Fruit fly (Drosophila melanogaster): Measurements from ENCODE around the gene Cchl.

DNA sequence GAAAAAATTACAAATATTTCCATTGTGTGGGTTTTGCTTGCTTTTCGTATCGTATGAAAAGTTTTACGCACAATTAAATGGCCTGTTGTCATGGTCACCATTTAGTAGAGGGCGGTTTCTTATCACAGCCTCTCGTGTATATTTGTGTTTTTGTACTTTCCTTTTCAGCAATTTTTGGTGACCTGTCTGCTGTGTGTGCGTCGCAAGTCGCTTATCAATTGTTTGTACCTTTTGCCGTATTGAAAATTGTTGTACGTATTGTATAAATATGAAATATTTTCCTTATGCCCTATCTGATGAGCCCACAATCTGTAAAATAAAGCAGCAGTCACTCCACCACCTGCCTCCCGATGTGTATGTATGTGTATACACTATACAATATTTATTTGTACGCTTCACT is 39.2 kb upstream of the Cchl start:
- TF ChIP-seq CG5204 (GFP tag; optimal IDR thresholded peaks at IDR 0.05): no peak
- TF ChIP-seq cnc (optimal IDR thresholded peaks at IDR 0.05): no peak
- TF ChIP-seq CG12768 (GFP tag; optimal IDR thresholded peaks at IDR 0.05): no peak
- TF ChIP-seq pad (GFP tag; optimal IDR thresholded peaks at IDR 0.05): no peak
- no peak for TF ChIP-seq CG33017 (tag; optimal IDR thresholded peaks at IDR 0.05)
- no peak for TF ChIP-seq CG7045 (GFP tag; optimal IDR thresholded peaks at IDR 0.05)
- TF ChIP-seq toe (GFP tag; optimal IDR thresholded peaks at IDR 0.05): no peak
- no peak for TF ChIP-seq kay (GFP tag; ENCODE audit: borderline replicate concordance)
- no peak for TF ChIP-seq bab1 (GFP tag; optimal IDR thresholded peaks at IDR 0.05)
- no peak for TF ChIP-seq Hr96 (GFP tag; optimal IDR thresholded peaks at IDR 0.05)
- no peak for TF ChIP-seq Clk (GFP tag; optimal IDR thresholded peaks at IDR 0.05)
- no peak for TF ChIP-seq CG7101 (tag; optimal IDR thresholded peaks at IDR 0.05)
- TF ChIP-seq ovo (GFP tag; optimal IDR thresholded peaks at IDR 0.05): no peak

Measured in whole organism, adult.